Worm (Caenorhabditis elegans) whole organism, late embryonic: ENCODE measurements around the gene unc-119.

Experiments
- C08G9.2 ChIP-seq: sonication (generic microtip); optimal IDR thresholded peaks from 2 replicates; lab custom pipeline; 2016; ENCODE audit warnings: mild to moderate bottlenecking, missing genetic modification characterization, moderate library complexity, missing compliant biosample characterization
- C38D4.7 ChIP-seq: fragments of 200-800 bp; sonication (Bioruptor generic); optimal IDR thresholded peaks from 2 replicates; lab custom pipeline; 2018; ENCODE audit warnings: mild to moderate bottlenecking, missing genetic modification characterization, moderate library complexity, missing compliant biosample characterization
- F13H6.1 ChIP-seq: sonication (generic microtip); optimal IDR thresholded peaks from 2 replicates; lab custom pipeline; 2016; ENCODE audit warnings: missing genetic modification characterization, missing compliant biosample characterization
- Y22D7AL.16 ChIP-seq: sonication (generic microtip); optimal IDR thresholded peaks from 2 replicates; lab custom pipeline; 2016; ENCODE audit warnings: missing genetic modification characterization, missing compliant biosample characterization
- ahr-1 ChIP-seq: sonication (generic microtip); optimal IDR thresholded peaks from 2 replicates; lab custom pipeline; 2016; ENCODE audit warnings: missing genetic modification characterization, missing compliant biosample characterization
- ceh-14 ChIP-seq: sonication (generic microtip); optimal IDR thresholded peaks from 2 replicates; lab custom pipeline; 2016; ENCODE audit warnings: missing genotype, missing genetic modification characterization, missing compliant biosample characterization
- ceh-18 ChIP-seq: sonication (generic microtip); optimal IDR thresholded peaks from 2 replicates; lab custom pipeline; 2016; ENCODE audit warnings: missing genetic modification characterization, missing compliant biosample characterization
- ceh-19 ChIP-seq: fragments of 200-800 bp; sonication (Bioruptor generic); optimal IDR thresholded peaks from 2 replicates; lab custom pipeline; 2018; ENCODE audit warnings: mild to moderate bottlenecking, missing genetic modification characterization, missing compliant biosample characterization
- ceh-2 ChIP-seq: sonication (generic microtip); optimal IDR thresholded peaks from 2 replicates; lab custom pipeline; 2016; ENCODE audit warnings: missing genotype, missing genetic modification characterization, missing compliant biosample characterization
- ceh-22 ChIP-seq: sonication (generic microtip); optimal IDR thresholded peaks from 2 replicates; lab custom pipeline; 2017; ENCODE audit warnings: missing biosample characterization, missing genetic modification characterization
- ceh-30 ChIP-seq: fragments of 150-350 bp; optimal IDR thresholded peaks from 2 replicates; lab custom pipeline; 2014; ENCODE audit warnings: missing biosample characterization, missing genetic modification characterization
- ceh-31 ChIP-seq: sonication (generic microtip); optimal IDR thresholded peaks from 2 replicates; lab custom pipeline; 2016; ENCODE audit warnings: missing genetic modification characterization, missing compliant biosample characterization
- ceh-34 ChIP-seq: sonication (generic microtip); optimal IDR thresholded peaks from 2 replicates; lab custom pipeline; 2016; ENCODE audit warnings: mild to moderate bottlenecking, missing genetic modification characterization, missing compliant biosample characterization
- ceh-45 ChIP-seq: fragments of 200-800 bp; sonication (Bioruptor generic); IDR thresholded peaks from 2 replicates; pipeline ENCODE4 v1.3.6; 2022; ENCODE audit warnings: missing genetic modification reagents, missing genetic modification characterization, missing compliant biosample characterization
- ceh-48 ChIP-seq: sonication (generic microtip); optimal IDR thresholded peaks from 2 replicates; lab custom pipeline; 2016; ENCODE audit warnings: missing genetic modification characterization, inconsistent platforms, missing compliant biosample characterization
- ceh-6 ChIP-seq: fragments of 200-800 bp; sonication (Bioruptor generic); optimal IDR thresholded peaks from 2 replicates; lab custom pipeline; 2018; ENCODE audit warnings: mild to moderate bottlenecking, missing genetic modification characterization, missing compliant biosample characterization
- dmd-4 ChIP-seq: sonication (generic microtip); optimal IDR thresholded peaks from 2 replicates; lab custom pipeline; 2016; ENCODE audit warnings: borderline replicate concordance, missing genetic modification characterization, missing compliant biosample characterization
- dve-1 ChIP-seq: sonication (generic microtip); optimal IDR thresholded peaks from 2 replicates; lab custom pipeline; 2017; ENCODE audit warnings: antibody characterized with exemption, mild to moderate bottlenecking, missing genetic modification characterization, missing compliant biosample characterization
- elt-2 ChIP-seq: sonication (generic microtip); optimal IDR thresholded peaks from 2 replicates; lab custom pipeline; 2016; ENCODE audit warnings: missing genetic modification reagents, missing genetic modification characterization, missing compliant biosample characterization
- ets-4 ChIP-seq: sonication (generic microtip); optimal IDR thresholded peaks from 2 replicates; lab custom pipeline; 2016; ENCODE audit warnings: missing genetic modification characterization, missing compliant biosample characterization
- eyg-1 ChIP-seq: sonication (generic microtip); optimal IDR thresholded peaks from 2 replicates; lab custom pipeline; 2016; ENCODE audit warnings: missing genotype, missing genetic modification characterization, missing compliant biosample characterization
- fax-1 ChIP-seq: sonication (generic microtip); optimal IDR thresholded peaks from 2 replicates; lab custom pipeline; 2016; ENCODE audit warnings: missing genotype, missing genetic modification characterization, missing compliant biosample characterization
- fkh-10 ChIP-seq: fragments of 150-350 bp; optimal IDR thresholded peaks from 2 replicates; lab custom pipeline; 2014; ENCODE audit warnings: missing biosample characterization, missing genetic modification reagents, missing genetic modification characterization
- fkh-6 ChIP-seq: sonication (generic microtip); optimal IDR thresholded peaks from 2 replicates; lab custom pipeline; 2016; ENCODE audit warnings: missing genetic modification characterization, missing compliant biosample characterization
- hlh-13 ChIP-seq: fragments of 200-800 bp; sonication (Bioruptor generic); optimal IDR thresholded peaks from 2 replicates; lab custom pipeline; 2018; ENCODE audit warnings: mild to moderate bottlenecking, missing genetic modification characterization, missing compliant biosample characterization
- hlh-6 ChIP-seq: sonication (generic microtip); optimal IDR thresholded peaks from 2 replicates; lab custom pipeline; 2016; ENCODE audit warnings: missing genotype, missing genetic modification characterization, missing compliant biosample characterization
- hlh-8 ChIP-seq: sonication (generic microtip); optimal IDR thresholded peaks from 2 replicates; lab custom pipeline; 2016; ENCODE audit warnings: missing genotype, missing genetic modification characterization, missing compliant biosample characterization
- lim-6 ChIP-seq: sonication (generic microtip); optimal IDR thresholded peaks from 2 replicates; lab custom pipeline; 2016; ENCODE audit warnings: missing genetic modification characterization, missing compliant biosample characterization
- madf-2 ChIP-seq: sonication (generic microtip); optimal IDR thresholded peaks from 2 replicates; lab custom pipeline; 2017; ENCODE audit warnings: missing genetic modification characterization, missing compliant biosample characterization
- mec-3 ChIP-seq: sonication (generic microtip); optimal IDR thresholded peaks from 2 replicates; lab custom pipeline; 2016; ENCODE audit warnings: borderline replicate concordance, missing genetic modification characterization, missing compliant biosample characterization
- nhr-11 ChIP-seq: fragments of 150-350 bp; optimal IDR thresholded peaks from 2 replicates; lab custom pipeline; 2014; ENCODE audit warnings: missing biosample characterization, missing genetic modification characterization
- nhr-232 ChIP-seq: sonication (generic microtip); optimal IDR thresholded peaks from 2 replicates; lab custom pipeline; 2016; ENCODE audit warnings: missing genetic modification characterization, missing compliant biosample characterization
- odd-2 ChIP-seq: sonication (generic microtip); optimal IDR thresholded peaks from 2 replicates; lab custom pipeline; 2017; ENCODE audit warnings: antibody characterized with exemption, mild to moderate bottlenecking, missing genetic modification characterization, missing compliant biosample characterization
- pag-3 ChIP-seq: sonication (generic microtip); optimal IDR thresholded peaks from 2 replicates; lab custom pipeline; 2016; ENCODE audit warnings: missing compliant biosample characterization, missing genetic modification characterization, borderline replicate concordance
- pat-9 ChIP-seq: fragments of 200-800 bp; sonication (Bioruptor generic); optimal IDR thresholded peaks from 2 replicates; lab custom pipeline; 2018; ENCODE audit warnings: mild to moderate bottlenecking, missing genetic modification characterization, moderate library complexity, missing compliant biosample characterization
- pax-1 ChIP-seq: fragments of 150-350 bp; optimal IDR thresholded peaks from 2 replicates; lab custom pipeline; 2014; ENCODE audit warnings: missing biosample characterization, missing genetic modification characterization
- pha-2 ChIP-seq: sonication (generic microtip); optimal IDR thresholded peaks from 2 replicates; lab custom pipeline; 2017; ENCODE audit warnings: mild to moderate bottlenecking, missing genetic modification characterization, missing compliant biosample characterization
- pha-4 ChIP-seq: fragments of 150-350 bp; optimal IDR thresholded peaks from 2 replicates; lab custom pipeline; 2018; ENCODE audit warnings: missing biosample characterization, missing genetic modification reagents, missing genetic modification characterization
- pqm-1 ChIP-seq: sonication (generic microtip); optimal IDR thresholded peaks from 2 replicates; lab custom pipeline; 2016; ENCODE audit warnings: missing genetic modification characterization, missing compliant biosample characterization
- pros-1 ChIP-seq: fragments of 150-350 bp; optimal IDR thresholded peaks from 2 replicates; lab custom pipeline; 2014; ENCODE audit warnings: missing biosample characterization, missing genetic modification reagents, missing genetic modification characterization
- ref-2 ChIP-seq: sonication (generic microtip); optimal IDR thresholded peaks from 2 replicates; lab custom pipeline; 2016; ENCODE audit warnings: missing genetic modification characterization, missing compliant biosample characterization
- rnt-1 ChIP-seq: sonication (generic microtip); optimal IDR thresholded peaks from 2 replicates; lab custom pipeline; 2016; ENCODE audit warnings: missing genetic modification characterization, missing compliant biosample characterization
- sdc-2 ChIP-seq: sonication (generic microtip); optimal IDR thresholded peaks from 2 replicates; lab custom pipeline; 2016; ENCODE audit warnings: missing genotype, missing genetic modification characterization, missing compliant biosample characterization
- sox-4 ChIP-seq: sonication (generic microtip); optimal IDR thresholded peaks from 2 replicates; lab custom pipeline; 2017; ENCODE audit warnings: mild to moderate bottlenecking, missing genetic modification characterization, inconsistent platforms, missing compliant biosample characterization
- syd-9 ChIP-seq: sonication (generic microtip); optimal IDR thresholded peaks from 2 replicates; lab custom pipeline; 2016; ENCODE audit warnings: mild to moderate bottlenecking, missing genetic modification characterization, moderate library complexity, missing compliant biosample characterization
- tbx-7 ChIP-seq: sonication (generic microtip); optimal IDR thresholded peaks from 2 replicates; lab custom pipeline; 2016; ENCODE audit warnings: missing genotype, missing genetic modification characterization, missing compliant biosample characterization
- ttx-3 ChIP-seq: sonication (generic microtip); optimal IDR thresholded peaks from 2 replicates; lab custom pipeline; 2016; ENCODE audit warnings: missing genetic modification reagents, missing genetic modification characterization, missing compliant biosample characterization
- unc-3 ChIP-seq, 2 experiments: fragments of 200-800 bp in 1 of 2; sonication (Bioruptor generic) in 1 of 2; sonication (generic microtip) in 1 of 2; conservative IDR thresholded peaks in 1 of 2; optimal IDR thresholded peaks in 1 of 2; 2 replicates each; pipeline versions ENCODE4 v1.3.6 to Lab custom; 2016 to 2022; ENCODE audit warnings: missing compliant biosample characterization in 2 of 2, missing genetic modification characterization in 2 of 2, missing genetic modification reagents in 1 of 2
- unc-42 ChIP-seq: sonication (generic microtip); optimal IDR thresholded peaks from 2 replicates; lab custom pipeline; 2016; ENCODE audit warnings: missing genotype, missing genetic modification characterization, missing compliant biosample characterization
- unc-55 ChIP-seq: sonication (generic microtip); optimal IDR thresholded peaks from 2 replicates; lab custom pipeline; 2017; ENCODE audit warnings: missing biosample characterization, missing genetic modification reagents, missing genetic modification characterization
- unc-86 ChIP-seq: sonication (generic microtip); optimal IDR thresholded peaks from 2 replicates; lab custom pipeline; 2016; ENCODE audit warnings: missing genetic modification characterization, missing compliant biosample characterization
- zip-5 ChIP-seq: sonication (generic microtip); optimal IDR thresholded peaks from 2 replicates; lab custom pipeline; 2016; ENCODE audit warnings: missing genetic modification characterization, missing compliant biosample characterization
- ztf-16 ChIP-seq: sonication (generic microtip); optimal IDR thresholded peaks from 2 replicates; lab custom pipeline; 2017; ENCODE audit warnings: missing genetic modification characterization, missing compliant biosample characterization

Gene unc-119

ce11 chrIII:10856830-10857229 lies 45.6 kb upstream of the unc-119 start:
- TF ChIP-seq hlh-8 (tag; lab: Kevin White, UChicago), result peak; percentile 88
- TF ChIP-seq unc-3 (GFP tag; conservative IDR thresholded peaks at IDR 0.05; lab: Robert Waterston, UW), result no peak
- TF ChIP-seq unc-3 (tag; optimal IDR thresholded peaks at IDR 0.05; lab: Kevin White, UChicago), result peak; percentile 49
- peak; percentile 60 for TF ChIP-seq ceh-6 (GFP tag; lab: Kevin White, UChicago)
- peak; percentile 85 for TF ChIP-seq hlh-6
- peak; percentile 78 for TF ChIP-seq pqm-1 (tag; lab: Kevin White, UChicago)
- peak; percentile 21 for TF ChIP-seq ceh-18 (tag; lab: Kevin White, UChicago)
- TF ChIP-seq ceh-22 (tag; lab: Kevin White, UChicago), result no peak
- TF ChIP-seq odd-2, result no peak
- peak; percentile 2 for TF ChIP-seq nhr-232 (tag; lab: Kevin White, UChicago)
- peak; percentile 95 for TF ChIP-seq fax-1 (tag; lab: Kevin White, UChicago)
- TF ChIP-seq Y22D7AL.16 (tag; lab: Kevin White, UChicago), result peak; percentile 46
- peak; percentile 86 for TF ChIP-seq ahr-1 (tag; lab: Kevin White, UChicago)
- peak; percentile 93 for TF ChIP-seq zip-5 (tag; lab: Kevin White, UChicago)
- peak; percentile 39 for TF ChIP-seq unc-86 (tag; lab: Kevin White, UChicago)
- TF ChIP-seq sdc-2, result peak; percentile 51
- peak; percentile 45 for TF ChIP-seq pag-3
- TF ChIP-seq elt-2 (tag; lab: Kevin White, UChicago), result peak; percentile 84
- no peak for TF ChIP-seq ceh-30 (tag; lab: Kevin White, UChicago)
- peak; percentile 61 for TF ChIP-seq syd-9 (tag; lab: Kevin White, UChicago)
- peak; percentile 56 for TF ChIP-seq C38D4.7 (GFP tag; lab: Kevin White, UChicago)
- no peak for TF ChIP-seq dve-1 (tag; lab: Kevin White, UChicago)
- TF ChIP-seq eyg-1 (tag; lab: Kevin White, UChicago), result peak; percentile 15
- peak; percentile 26; the same call in 1 of the 2 replicates for TF ChIP-seq ceh-45 (GFP tag; lab: Robert Waterston, UW)
- TF ChIP-seq rnt-1 (tag; lab: Kevin White, UChicago), result peak; percentile 95
- peak; percentile 1 for TF ChIP-seq madf-2
- TF ChIP-seq mec-3 (tag; lab: Kevin White, UChicago), result peak; percentile 96
- TF ChIP-seq ceh-14, result peak; percentile 96
- TF ChIP-seq lim-6 (tag; lab: Kevin White, UChicago), result peak; percentile 94
- TF ChIP-seq unc-55 (GFP tag; lab: Kevin White, UChicago), result no peak
- TF ChIP-seq ceh-19 (GFP tag; lab: Kevin White, UChicago), result peak; percentile 53
- peak; percentile 95 for TF ChIP-seq tbx-7 (tag; lab: Kevin White, UChicago)
- TF ChIP-seq ets-4, result peak; percentile 93
- TF ChIP-seq ttx-3, result no peak
- peak; percentile 99 for TF ChIP-seq C08G9.2 (tag; lab: Kevin White, UChicago)
- peak; percentile 97 for TF ChIP-seq ceh-2 (tag; lab: Kevin White, UChicago)
- peak; percentile 85 for TF ChIP-seq ztf-16 (tag; lab: Kevin White, UChicago)
- TF ChIP-seq pha-2 (tag; lab: Kevin White, UChicago), result peak; percentile 58
- TF ChIP-seq pha-4, result no peak
- TF ChIP-seq pat-9 (tag; lab: Kevin White, UChicago), result no peak
- TF ChIP-seq hlh-13 (GFP tag; lab: Kevin White, UChicago), result peak; percentile 30
- no peak for TF ChIP-seq pros-1 (tag; lab: Kevin White, UChicago)
- peak; percentile 24 for TF ChIP-seq ceh-48 (tag; lab: Kevin White, UChicago)
- TF ChIP-seq ceh-34, result peak; percentile 91
- no peak for TF ChIP-seq unc-42 (tag; lab: Kevin White, UChicago)
- peak; percentile 99 for TF ChIP-seq ceh-31 (tag; lab: Kevin White, UChicago)
- TF ChIP-seq nhr-11 (tag; lab: Kevin White, UChicago), result no peak
- no peak for TF ChIP-seq pax-1 (tag; lab: Kevin White, UChicago)
- TF ChIP-seq fkh-6 (tag; lab: Kevin White, UChicago), result peak; percentile 73
- TF ChIP-seq sox-4 (tag; lab: Kevin White, UChicago), result peak; percentile 3
- TF ChIP-seq F13H6.1 (tag; lab: Kevin White, UChicago), result peak; percentile 93
- peak; percentile 95 for TF ChIP-seq dmd-4 (tag; lab: Kevin White, UChicago)
- TF ChIP-seq ref-2 (tag; lab: Kevin White, UChicago), result peak; percentile 95
- TF ChIP-seq fkh-10, result no peak
